Fruit fly (Drosophila melanogaster): ENCODE results near the gene CG31650.

The CG31650 gene

DNA sequence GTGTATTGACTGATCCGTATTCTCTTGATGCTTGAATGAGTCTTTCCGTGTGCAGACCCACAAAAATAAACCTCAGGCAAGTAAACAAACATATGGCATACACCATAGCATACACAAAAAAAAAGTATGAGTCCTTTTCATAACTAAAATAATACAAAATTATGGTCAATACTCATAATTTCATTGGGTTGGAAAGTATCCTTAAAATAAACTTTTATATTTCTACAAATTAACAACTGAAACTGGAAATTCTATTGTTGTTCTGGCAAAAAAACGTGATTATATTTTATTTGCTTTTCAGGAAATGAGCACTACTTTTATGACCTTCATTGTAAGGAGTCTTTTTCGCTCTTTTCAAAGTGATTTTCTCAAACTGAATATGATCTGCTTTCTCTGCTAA lies 2.4 kb downstream of the CG31650 start:
- no peak for TF ChIP-seq woc (GFP tag; optimal IDR thresholded peaks at IDR 0.05)
- no peak for TF ChIP-seq jim (GFP tag; optimal IDR thresholded peaks at IDR 0.05)
- TF ChIP-seq CrebA (GFP tag; optimal IDR thresholded peaks at IDR 0.05; ENCODE audit: borderline replicate concordance): no peak
- no peak for TF ChIP-seq sv (GFP tag; optimal IDR thresholded peaks at IDR 0.05)
- TF ChIP-seq dmrt93B (GFP tag; optimal IDR thresholded peaks at IDR 0.05): no peak

DNA sequence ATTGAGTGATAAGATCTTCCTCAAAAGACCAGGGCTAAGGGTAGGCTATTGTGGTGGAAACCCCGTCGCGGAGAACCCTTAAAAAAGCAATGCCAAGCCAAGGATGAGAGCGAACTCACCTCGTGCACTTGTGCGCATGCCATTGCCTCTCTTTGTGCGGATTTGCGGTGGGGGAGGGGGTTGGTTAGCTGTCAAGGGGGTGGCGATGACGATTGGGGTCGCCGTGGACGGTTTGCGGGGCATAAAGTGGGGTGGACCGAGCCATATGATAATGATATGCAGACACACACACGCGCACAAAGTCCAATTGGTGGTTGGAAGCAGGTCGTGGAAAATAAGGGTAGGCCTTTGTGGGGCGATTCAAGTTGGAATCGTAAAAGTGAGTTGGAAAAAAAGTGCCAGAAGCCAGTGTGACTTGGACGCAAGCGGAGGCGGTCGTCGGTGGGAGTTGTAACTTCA lies 7.1 kb downstream of the CG31650 start, which contains the start of the genes CG14042 and SP555:
CG14042 (plus strand) TSS at position 308 of the 459 bp plus-strand sequence.
SP555 (plus strand) TSS at position 308 of the 459 bp plus-strand sequence.
- TF ChIP-seq br (GFP tag; optimal IDR thresholded peaks at IDR 0.05): no peak
- TF ChIP-seq dsf (GFP tag; optimal IDR thresholded peaks at IDR 0.05; ENCODE audit: borderline replicate concordance): no peak
- TF ChIP-seq pan (optimal IDR thresholded peaks at IDR 0.05): no peak
- no peak for TF ChIP-seq Dif (GFP tag; optimal IDR thresholded peaks at IDR 0.05; ENCODE audit: partially characterized antibody)
- TF ChIP-seq Hr83 (GFP tag; optimal IDR thresholded peaks at IDR 0.05; ENCODE audit: poor library complexity, severe bottlenecking): no peak
- no peak for TF ChIP-seq CG32264 (GFP tag; optimal IDR thresholded peaks at IDR 0.05)
- no peak for TF ChIP-seq Hr78 (GFP tag; optimal IDR thresholded peaks at IDR 0.05)
- no peak for TF ChIP-seq usp (GFP tag; optimal IDR thresholded peaks at IDR 0.05)
- no peak for TF ChIP-seq dmrt93B (GFP tag; optimal IDR thresholded peaks at IDR 0.05)
- TF ChIP-seq Abd-B (GFP tag; optimal IDR thresholded peaks at IDR 0.05): no peak
- TF ChIP-seq foxo (GFP tag; optimal IDR thresholded peaks at IDR 0.05): no peak
- TF ChIP-seq CrebA (GFP tag; optimal IDR thresholded peaks at IDR 0.05; ENCODE audit: borderline replicate concordance): no peak
- TF ChIP-seq Myc (optimal IDR thresholded peaks at IDR 0.05): no peak
- no peak for TF ChIP-seq brk (GFP tag; optimal IDR thresholded peaks at IDR 0.05)
- no peak for TF ChIP-seq Vsx2 (GFP tag; optimal IDR thresholded peaks at IDR 0.05; ENCODE audit: partially characterized antibody)
- no peak for TF ChIP-seq dl (GFP tag; optimal IDR thresholded peaks at IDR 0.05; ENCODE audit: insufficient read depth in 1 of 2, partially characterized antibody in 2 of 2)
- no peak for TF ChIP-seq N (GFP tag; optimal IDR thresholded peaks at IDR 0.05)

DNA sequence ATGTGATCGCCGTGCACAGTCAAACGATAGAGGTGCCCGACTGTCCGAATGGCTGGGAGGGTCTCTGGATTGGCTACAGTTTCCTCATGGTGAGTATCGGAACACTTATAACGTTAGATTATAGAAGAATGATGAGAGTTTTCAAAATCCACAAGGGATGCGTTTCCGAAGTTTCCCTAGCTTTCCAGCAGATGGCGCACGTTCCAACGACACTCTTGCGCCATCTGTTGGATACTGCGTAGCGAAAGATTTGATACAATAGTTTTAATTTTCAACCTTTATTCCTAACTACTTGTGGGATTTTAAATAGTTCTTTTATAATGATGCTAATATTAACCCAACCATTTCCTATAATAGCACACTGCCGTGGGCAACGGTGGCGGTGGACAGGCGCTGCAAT lies 8.4 kb downstream of the CG31650 start:
- TF ChIP-seq br (GFP tag; optimal IDR thresholded peaks at IDR 0.05): no peak
- TF ChIP-seq Vsx2 (GFP tag; optimal IDR thresholded peaks at IDR 0.05; ENCODE audit: partially characterized antibody): no peak
- no peak for TF ChIP-seq CrebA (GFP tag; optimal IDR thresholded peaks at IDR 0.05; ENCODE audit: borderline replicate concordance)
- no peak for TF ChIP-seq sv (GFP tag; optimal IDR thresholded peaks at IDR 0.05)
- no peak for TF ChIP-seq dsf (GFP tag; optimal IDR thresholded peaks at IDR 0.05; ENCODE audit: borderline replicate concordance)

DNA sequence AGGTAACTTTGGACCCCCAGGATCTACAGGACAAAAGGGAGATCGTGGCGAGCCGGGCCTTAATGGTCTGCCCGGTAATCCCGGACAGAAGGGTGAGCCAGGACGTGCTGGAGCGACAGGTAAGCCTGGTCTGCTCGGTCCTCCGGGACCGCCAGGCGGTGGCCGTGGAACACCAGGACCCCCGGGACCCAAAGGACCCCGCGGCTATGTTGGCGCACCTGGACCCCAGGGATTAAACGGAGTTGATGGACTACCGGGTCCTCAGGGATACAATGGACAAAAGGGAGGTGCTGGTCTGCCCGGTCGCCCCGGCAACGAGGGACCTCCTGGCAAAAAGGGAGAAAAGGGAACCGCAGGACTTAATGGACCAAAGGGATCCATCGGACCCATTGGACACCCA lies 12.6 kb downstream of the CG31650 start:
- peak; percentile 96 for TF ChIP-seq Dfd (GFP tag; optimal IDR thresholded peaks at IDR 0.05)
- TF ChIP-seq Rel (GFP tag; optimal IDR thresholded peaks at IDR 0.05): no peak
- no peak for TF ChIP-seq Rel (tag; optimal IDR thresholded peaks at IDR 0.05)

DNA sequence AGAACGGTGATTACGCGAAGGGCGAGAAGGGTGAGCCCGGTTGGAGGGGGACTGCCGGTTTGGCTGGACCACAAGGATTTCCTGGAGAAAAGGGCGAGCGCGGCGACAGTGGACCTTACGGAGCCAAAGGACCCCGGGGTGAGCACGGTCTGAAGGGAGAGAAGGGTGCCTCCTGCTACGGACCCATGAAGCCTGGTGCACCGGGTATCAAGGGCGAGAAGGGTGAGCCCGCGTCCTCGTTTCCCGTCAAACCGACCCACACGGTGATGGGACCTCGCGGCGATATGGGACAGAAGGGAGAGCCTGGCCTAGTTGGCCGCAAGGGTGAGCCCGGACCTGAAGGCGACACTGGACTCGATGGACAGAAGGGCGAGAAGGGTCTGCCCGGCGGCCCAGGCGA lies 13.1 kb downstream of the CG31650 start:
- TF ChIP-seq OdsH (GFP tag; optimal IDR thresholded peaks at IDR 0.05): no peak
- TF ChIP-seq sage (GFP tag; optimal IDR thresholded peaks at IDR 0.05): no peak
- no peak for TF ChIP-seq tai (GFP tag; optimal IDR thresholded peaks at IDR 0.05)
- TF ChIP-seq Myc (optimal IDR thresholded peaks at IDR 0.05): no peak
- TF ChIP-seq Vsx2 (GFP tag; optimal IDR thresholded peaks at IDR 0.05; ENCODE audit: partially characterized antibody): no peak
- TF ChIP-seq psq (GFP tag; optimal IDR thresholded peaks at IDR 0.05): no peak

DNA sequence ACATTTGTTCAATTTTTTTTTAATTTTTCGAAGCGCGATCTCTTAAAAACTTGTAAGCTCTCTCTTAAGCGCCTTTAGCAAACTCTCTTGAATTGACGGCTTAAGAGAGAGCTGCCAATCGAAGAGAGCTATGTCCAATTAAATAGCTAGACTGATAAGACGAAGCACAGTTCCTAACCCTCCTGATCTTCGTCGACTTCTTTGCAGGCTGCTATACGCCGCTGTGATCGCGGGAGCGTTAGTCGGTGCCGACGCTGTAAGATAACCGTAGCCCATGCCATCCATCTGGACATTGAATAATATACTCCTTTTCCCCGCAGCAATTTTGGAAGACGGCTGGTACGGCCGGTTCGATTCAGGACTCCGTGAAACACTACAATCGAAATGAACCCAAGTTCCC lies 14.0 kb downstream of the CG31650 start:
- TF ChIP-seq h (GFP tag; optimal IDR thresholded peaks at IDR 0.05) (no peak), Myc (optimal IDR thresholded peaks at IDR 0.05) (no peak), Vsx2 (GFP tag; optimal IDR thresholded peaks at IDR 0.05; ENCODE audit: partially characterized antibody) (no peak), dmrt93B (GFP tag; optimal IDR thresholded peaks at IDR 0.05) (no peak), Rel (GFP tag; optimal IDR thresholded peaks at IDR 0.05) (no peak), Rel (tag; optimal IDR thresholded peaks at IDR 0.05) (no peak), OdsH (GFP tag; optimal IDR thresholded peaks at IDR 0.05) (no peak), dl (GFP tag; optimal IDR thresholded peaks at IDR 0.05; ENCODE audit: insufficient read depth in 1 of 2, partially characterized antibody in 2 of 2) (no peak), CG32264 (GFP tag; optimal IDR thresholded peaks at IDR 0.05) (no peak), CG9705 (GFP tag; optimal IDR thresholded peaks at IDR 0.05) (no peak), woc (GFP tag; optimal IDR thresholded peaks at IDR 0.05) (no peak), Jra (GFP tag; optimal IDR thresholded peaks at IDR 0.05) (no peak), jim (GFP tag; optimal IDR thresholded peaks at IDR 0.05) (no peak), Hnf4 (GFP tag; optimal IDR thresholded peaks at IDR 0.05) (no peak), CrebA (GFP tag; optimal IDR thresholded peaks at IDR 0.05; ENCODE audit: borderline replicate concordance) (no peak)
